Fruit fly (Drosophila melanogaster) whole organism, prepupa: ENCODE data around the gene CG13380.

ENCODE experiments used
- Blimp-1 ChIP-seq: fragments of 200-800 bp; sonication (Bioruptor generic); optimal IDR thresholded peaks from 3 replicates; lab custom pipeline; 2017; ENCODE audit warnings: missing biosample characterization, missing genetic modification characterization, mild to moderate bottlenecking, moderate library complexity, missing genetic modification reagents
- CG10631 ChIP-seq: fragments of 200-800 bp; sonication (Bioruptor generic); optimal IDR thresholded peaks from 2 replicates; lab custom pipeline; 2016; ENCODE audit warnings: missing biosample characterization, missing genetic modification characterization
- CG10669 ChIP-seq: fragments of 200-800 bp; sonication (Bioruptor generic); optimal IDR thresholded peaks from 3 replicates; lab custom pipeline; 2018; ENCODE audit warnings: missing biosample characterization, mild to moderate bottlenecking, missing genetic modification characterization, moderate library complexity
- CG11294 ChIP-seq: fragments of 200-800 bp; sonication (Bioruptor generic); IDR thresholded peaks from 2 replicates; pipeline ENCODE4 v1.3.6; 2022; ENCODE audit warnings: missing biosample characterization, missing genetic modification characterization
- CG11762 ChIP-seq: fragments of 200-800 bp; sonication (Bioruptor generic); optimal IDR thresholded peaks from 3 replicates; lab custom pipeline; 2016; ENCODE audit warnings: missing biosample characterization, missing genetic modification characterization; ENCODE audit not compliant: insufficient read depth
- CG11902 ChIP-seq: fragments of 200-800 bp; sonication (Bioruptor generic); optimal IDR thresholded peaks from 3 replicates; lab custom pipeline; 2016; ENCODE audit warnings: missing biosample characterization, missing genetic modification characterization
- CG15336 ChIP-seq: fragments of 200-800 bp; sonication (Bioruptor generic); IDR thresholded peaks from 2 replicates; pipeline ENCODE4 v1.3.6; 2022; ENCODE audit warnings: missing biosample characterization, missing genetic modification characterization
- CG1621 ChIP-seq: fragments of 200-800 bp; sonication (Bioruptor generic); optimal IDR thresholded peaks from 3 replicates; lab custom pipeline; 2018; ENCODE audit warnings: missing biosample characterization, mild to moderate bottlenecking, missing genetic modification characterization
- CG16779 ChIP-seq: fragments of 200-800 bp; sonication (Bioruptor generic); optimal IDR thresholded peaks from 3 replicates; lab custom pipeline; 2017; ENCODE audit warnings: missing biosample characterization, mild to moderate bottlenecking, missing genetic modification characterization
- CG3032 ChIP-seq: fragments of 200-800 bp; optimal IDR thresholded peaks from 2 replicates; lab custom pipeline; 2019; ENCODE audit warnings: missing biosample characterization, mild to moderate bottlenecking, missing genetic modification characterization, moderate library complexity
- CG31627 ChIP-seq: fragments of 200-800 bp; sonication (Bioruptor generic); optimal IDR thresholded peaks from 3 replicates; lab custom pipeline; 2016; ENCODE audit warnings: missing biosample characterization, missing genetic modification characterization
- CG34406 ChIP-seq: fragments of 200-800 bp; sonication (Bioruptor generic); optimal IDR thresholded peaks from 3 replicates; lab custom pipeline; 2016; ENCODE audit warnings: missing biosample characterization, missing genetic modification characterization
- CG4318 ChIP-seq: fragments of 200-800 bp; sonication (Bioruptor generic); optimal IDR thresholded peaks from 3 replicates; lab custom pipeline; 2017; ENCODE audit warnings: missing biosample characterization, mild to moderate bottlenecking, missing genetic modification characterization
- CG6163 ChIP-seq: fragments of 200-800 bp; sonication (Bioruptor generic); IDR thresholded peaks from 3 replicates; pipeline ENCODE4 v1.3.6; 2022; ENCODE audit warnings: missing biosample characterization, missing genetic modification characterization
- CG6276 ChIP-seq: fragments of 200-800 bp; sonication (Bioruptor generic); optimal IDR thresholded peaks from 2 replicates; lab custom pipeline; 2017; ENCODE audit warnings: missing biosample characterization, mild to moderate bottlenecking, missing genetic modification characterization
- CG6792 ChIP-seq: fragments of 200-800 bp; sonication (Bioruptor generic); optimal IDR thresholded peaks from 3 replicates; lab custom pipeline; 2016; ENCODE audit warnings: missing biosample characterization, missing genetic modification characterization
- CG6808 ChIP-seq: fragments of 200-800 bp; sonication (Bioruptor generic); optimal IDR thresholded peaks from 3 replicates; lab custom pipeline; 2017; ENCODE audit warnings: missing biosample characterization, missing genetic modification characterization, mild to moderate bottlenecking, moderate library complexity, missing genetic modification reagents
- CG6854 ChIP-seq: fragments of 200-800 bp; sonication (Bioruptor generic); optimal IDR thresholded peaks from 2 replicates; lab custom pipeline; 2017; ENCODE audit warnings: missing biosample characterization, mild to moderate bottlenecking, missing genetic modification characterization
- CG7368 ChIP-seq: fragments of 200-800 bp; sonication (Bioruptor generic); optimal IDR thresholded peaks from 3 replicates; lab custom pipeline; 2016; ENCODE audit warnings: missing biosample characterization, missing genetic modification characterization
- CG8119 ChIP-seq: fragments of 200-800 bp; sonication (Bioruptor generic); IDR thresholded peaks from 3 replicates; pipeline ENCODE4 v1.3.6; 2022; ENCODE audit warnings: missing biosample characterization, missing genetic modification characterization
- CG8319 ChIP-seq: fragments of 200-800 bp; sonication (Bioruptor generic); optimal IDR thresholded peaks from 3 replicates; lab custom pipeline; 2016; ENCODE audit warnings: missing biosample characterization, missing genetic modification characterization
- CG9139 ChIP-seq: fragments of 200-800 bp; sonication (Bioruptor generic); optimal IDR thresholded peaks from 3 replicates; lab custom pipeline; 2017; ENCODE audit warnings: missing biosample characterization, mild to moderate bottlenecking, missing genetic modification characterization
- Eip75B ChIP-seq: fragments of 200-800 bp; sonication (Bioruptor generic); optimal IDR thresholded peaks from 3 replicates; lab custom pipeline; 2016; ENCODE audit warnings: missing biosample characterization, missing genetic modification characterization
- Eip93F ChIP-seq: fragments of 200-800 bp; sonication (Bioruptor generic); optimal IDR thresholded peaks from 2 replicates; lab custom pipeline; 2016; ENCODE audit warnings: missing biosample characterization, mild to moderate bottlenecking, missing genetic modification characterization
- Ets21C ChIP-seq: fragments of 200-800 bp; sonication (Bioruptor generic); optimal IDR thresholded peaks from 3 replicates; lab custom pipeline; 2016; ENCODE audit warnings: missing biosample characterization, missing genetic modification characterization
- Ets96B ChIP-seq: fragments of 200-800 bp; optimal IDR thresholded peaks from 2 replicates; lab custom pipeline; 2019; ENCODE audit warnings: missing biosample characterization, mild to moderate bottlenecking, missing genetic modification characterization, moderate library complexity
- Gug ChIP-seq: fragments of 200-800 bp; sonication (Bioruptor generic); IDR thresholded peaks from 2 replicates; pipeline ENCODE4 v1.3.6; 2022; ENCODE audit warnings: missing biosample characterization, missing genetic modification characterization
- Hr38 ChIP-seq: sonication (Bioruptor generic); optimal IDR thresholded peaks from 2 replicates; lab custom pipeline; 2016; ENCODE audit warnings: missing biosample characterization, missing genetic modification characterization
- Hr39 ChIP-seq: fragments of 200-800 bp; sonication (Bioruptor generic); optimal IDR thresholded peaks from 2 replicates; lab custom pipeline; 2016; ENCODE audit warnings: missing biosample characterization, missing genetic modification characterization
- Met ChIP-seq: fragments of 200-800 bp; sonication (Bioruptor generic); optimal IDR thresholded peaks from 3 replicates; lab custom pipeline; 2016; ENCODE audit warnings: missing biosample characterization, missing genetic modification characterization
- OdsH ChIP-seq: fragments of 200-800 bp; sonication (Bioruptor generic); optimal IDR thresholded peaks from 3 replicates; lab custom pipeline; 2016; ENCODE audit warnings: missing biosample characterization, missing genetic modification characterization
- Smox ChIP-seq: fragments of 200-800 bp; sonication (Bioruptor generic); optimal IDR thresholded peaks from 3 replicates; lab custom pipeline; 2016; ENCODE audit warnings: missing biosample characterization, missing genetic modification characterization
- Sox102F ChIP-seq: fragments of 200-800 bp; sonication (Bioruptor generic); optimal IDR thresholded peaks from 2 replicates; lab custom pipeline; 2016; ENCODE audit warnings: missing biosample characterization, mild to moderate bottlenecking, missing genetic modification characterization
- Sox14 ChIP-seq: fragments of 200-800 bp; sonication (Bioruptor generic); optimal IDR thresholded peaks from 3 replicates; lab custom pipeline; 2016; ENCODE audit warnings: missing biosample characterization, missing genetic modification characterization
- Sox15 ChIP-seq: fragments of 200-800 bp; sonication (Bioruptor generic); optimal IDR thresholded peaks from 3 replicates; lab custom pipeline; 2016; ENCODE audit warnings: missing biosample characterization, missing genetic modification characterization
- achi ChIP-seq: fragments of 200-800 bp; sonication (Bioruptor generic); optimal IDR thresholded peaks from 3 replicates; lab custom pipeline; 2016; ENCODE audit warnings: missing biosample characterization, missing genetic modification characterization
- acj6 ChIP-seq: fragments of 200-800 bp; sonication (Bioruptor generic); optimal IDR thresholded peaks from 3 replicates; lab custom pipeline; 2016; ENCODE audit warnings: missing biosample characterization, missing genetic modification characterization
- dac ChIP-seq: fragments of 200-800 bp; sonication (Bioruptor generic); optimal IDR thresholded peaks from 2 replicates; lab custom pipeline; 2017; ENCODE audit warnings: missing biosample characterization, mild to moderate bottlenecking, missing genetic modification characterization
- dsx ChIP-seq: fragments of 200-800 bp; optimal IDR thresholded peaks from 3 replicates; lab custom pipeline; 2019; ENCODE audit warnings: missing biosample characterization, mild to moderate bottlenecking, missing genetic modification characterization, moderate library complexity; ENCODE audit not compliant: poor library complexity, severe bottlenecking
- eg ChIP-seq: fragments of 200-800 bp; sonication (Bioruptor generic); IDR thresholded peaks from 3 replicates; pipeline ENCODE4 v1.3.6; 2022; ENCODE audit warnings: missing biosample characterization, missing genetic modification characterization
- fd85E ChIP-seq: fragments of 200-800 bp; sonication (Bioruptor generic); optimal IDR thresholded peaks from 3 replicates; lab custom pipeline; 2016; ENCODE audit warnings: missing biosample characterization, missing genetic modification characterization
- lz ChIP-seq: fragments of 200-800 bp; sonication (Bioruptor generic); optimal IDR thresholded peaks from 3 replicates; lab custom pipeline; 2016; ENCODE audit warnings: missing biosample characterization, missing genetic modification characterization
- net ChIP-seq: fragments of 200-800 bp; sonication (Bioruptor generic); optimal IDR thresholded peaks from 3 replicates; lab custom pipeline; 2016; ENCODE audit warnings: missing biosample characterization, missing genetic modification characterization
- pdm3 ChIP-seq: fragments of 200-800 bp; sonication (Bioruptor generic); optimal IDR thresholded peaks from 3 replicates; lab custom pipeline; 2016; ENCODE audit warnings: missing biosample characterization, missing genetic modification characterization
- salr ChIP-seq, 2 experiments: fragments of 200-800 bp; sonication (Bioruptor generic); optimal IDR thresholded peaks; 3 replicates each; lab custom pipeline; 2016 to 2018; ENCODE audit warnings: missing biosample characterization in 2 of 2, missing genetic modification characterization in 2 of 2, mild to moderate bottlenecking in 1 of 2
- spab ChIP-seq: fragments of 200-800 bp; sonication (Bioruptor generic); optimal IDR thresholded peaks from 2 replicates; lab custom pipeline; 2017; ENCODE audit warnings: missing biosample characterization, mild to moderate bottlenecking, missing genetic modification characterization, missing genetic modification reagents
- ss ChIP-seq, 2 experiments: fragments of 200-800 bp; sonication (Bioruptor generic); optimal IDR thresholded peaks; 2 replicates in 1 of 2; 3 replicates in 1 of 2; lab custom pipeline; 2017 to 2018; ENCODE audit warnings: mild to moderate bottlenecking in 2 of 2, missing biosample characterization in 2 of 2, missing genetic modification characterization in 2 of 2, moderate library complexity in 1 of 2
- svp ChIP-seq: fragments of 200-800 bp; sonication (Bioruptor generic); peaks from one replicate; lab custom pipeline; 2016; ENCODE audit warnings: missing biosample characterization, missing genetic modification characterization
- topi ChIP-seq: fragments of 200-800 bp; sonication (Bioruptor generic); optimal IDR thresholded peaks from 3 replicates; lab custom pipeline; 2016; ENCODE audit warnings: missing biosample characterization, missing genetic modification characterization
- vri ChIP-seq: fragments of 200-800 bp; sonication (Bioruptor generic); optimal IDR thresholded peaks from 3 replicates; lab custom pipeline; 2016; ENCODE audit warnings: missing biosample characterization, mild to moderate bottlenecking, missing genetic modification characterization

CG13380 gene

DNA sequence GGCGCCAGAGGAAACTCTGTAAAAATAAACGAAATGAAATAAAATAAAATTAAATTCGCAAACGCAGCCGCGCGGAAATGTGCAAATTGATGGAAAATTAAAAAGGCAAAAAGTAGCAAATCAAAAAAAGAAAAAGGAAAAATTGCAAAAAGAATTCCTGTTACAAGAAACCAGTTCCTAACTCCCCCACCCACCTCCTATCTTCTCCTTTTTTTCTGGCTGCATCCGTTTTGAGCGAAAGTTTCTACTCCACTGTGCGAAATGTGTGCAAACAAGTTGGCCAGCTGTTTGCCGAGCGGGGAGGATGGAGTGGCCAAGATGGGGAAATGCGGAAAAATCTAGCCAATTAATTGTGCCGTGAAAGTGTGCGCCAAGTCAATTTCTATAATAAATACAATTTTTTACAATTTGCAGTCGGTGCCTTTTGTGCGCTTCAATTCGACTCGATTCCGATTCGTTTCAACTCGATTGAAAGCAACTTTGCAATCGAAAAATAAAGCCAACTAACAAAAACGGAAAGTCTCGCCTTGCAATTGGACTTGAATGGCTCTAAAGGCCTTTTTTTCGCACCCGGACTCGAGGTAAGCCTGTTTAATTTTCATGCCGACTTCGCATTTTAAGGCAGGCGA is 8.8 kb upstream of the CG13380 start (continued):
- peak; percentile 58; the same call in 2 of the 3 replicates for TF ChIP-seq CG8119 (GFP tag; lab: Robert Waterston, UW)

DNA sequence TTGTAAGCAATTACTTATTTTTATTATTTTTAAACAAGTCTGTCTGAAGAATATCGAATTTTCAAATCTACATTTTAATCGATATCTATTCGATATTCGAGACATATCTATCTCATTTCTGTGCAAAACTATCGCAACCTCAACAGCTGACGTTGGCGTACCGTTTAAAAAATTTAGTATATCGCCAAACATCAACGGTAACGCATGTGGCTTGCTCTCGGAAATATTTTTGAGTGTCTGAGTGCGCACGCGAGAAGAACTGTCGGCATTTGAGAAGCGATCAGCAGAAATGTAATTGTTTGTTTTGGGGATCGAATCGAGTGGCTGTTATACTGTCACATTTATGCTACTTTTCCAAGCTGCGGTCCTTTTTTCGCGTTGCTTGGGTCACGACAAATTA is 8.0 kb upstream of the CG13380 start, which contains the start of gene MYPT-75D:
Gene MYPT-75D, plus strand, starts transcription at position 174 of the 400 bp plus-strand sequence.
- TF ChIP-seq Ets21C (GFP tag; lab: Kevin White, UChicago), result no peak
- no peak for TF ChIP-seq net
- no peak for TF ChIP-seq topi (GFP tag; lab: Kevin White, UChicago)
- no peak for TF ChIP-seq CG16779 (tag; lab: Kevin White, UChicago)
- no peak for TF ChIP-seq OdsH (GFP tag; lab: Kevin White, UChicago)
- TF ChIP-seq CG4318 (GFP tag; lab: Kevin White, UChicago), result no peak
- no peak for TF ChIP-seq eg (GFP tag; lab: Robert Waterston, UW)
- TF ChIP-seq CG7368 (GFP tag; lab: Kevin White, UChicago), result no peak
- TF ChIP-seq CG6276, result no peak
- TF ChIP-seq Sox15 (GFP tag; lab: Kevin White, UChicago), result no peak
- no peak for TF ChIP-seq CG6808 (GFP tag; lab: Kevin White, UChicago)
- no peak for TF ChIP-seq CG6854 (GFP tag; lab: Kevin White, UChicago)
- TF ChIP-seq CG10669 (GFP tag; lab: Kevin White, UChicago), result no peak
- TF ChIP-seq CG8119 (GFP tag; lab: Robert Waterston, UW), result no peak
- TF ChIP-seq Hr38 (GFP tag; lab: Kevin White, UChicago), result no peak
- no peak for TF ChIP-seq Eip93F (GFP tag; lab: Kevin White, UChicago)
- TF ChIP-seq pdm3 (GFP tag; lab: Kevin White, UChicago), result no peak
- no peak for TF ChIP-seq CG3032 (tag; lab: Kevin White, UChicago)
- no peak for TF ChIP-seq Gug (GFP tag; lab: Robert Waterston, UW)
- TF ChIP-seq CG31627 (GFP tag; lab: Kevin White, UChicago), result no peak
- TF ChIP-seq acj6 (GFP tag; lab: Kevin White, UChicago), result no peak
- TF ChIP-seq Ets96B (tag; lab: Kevin White, UChicago), result no peak
- no peak; the same call in 2 of the 3 replicates for TF ChIP-seq CG6163
- no peak for TF ChIP-seq CG11902
- TF ChIP-seq dac (GFP tag; lab: Kevin White, UChicago), result no peak
- peak in 1 of 2 experiments; percentile 14 for TF ChIP-seq ss (GFP tag; optimal IDR thresholded peaks at IDR 0.05; lab: Kevin White, UChicago)
- TF ChIP-seq Hr39 (GFP tag; lab: Kevin White, UChicago), result no peak
- TF ChIP-seq CG34406 (GFP tag; lab: Kevin White, UChicago), result no peak
- no peak for TF ChIP-seq salr (GFP tag; optimal IDR thresholded peaks at IDR 0.05; lab: Kevin White, UChicago)
- no peak for TF ChIP-seq spab (GFP tag; lab: Kevin White, UChicago)
- TF ChIP-seq CG1621 (tag; lab: Kevin White, UChicago), result no peak
- no peak for TF ChIP-seq CG8319 (GFP tag; lab: Kevin White, UChicago)
- TF ChIP-seq svp (GFP tag; lab: Kevin White, UChicago), result no peak
- TF ChIP-seq Sox102F, result peak; percentile 6
- TF ChIP-seq dsx (GFP tag; lab: Kevin White, UChicago), result peak; percentile 29
- TF ChIP-seq CG15336 (GFP tag; lab: Robert Waterston, UW), result no peak
- TF ChIP-seq Eip75B (GFP tag; lab: Kevin White, UChicago), result no peak
- TF ChIP-seq achi (GFP tag; lab: Kevin White, UChicago), result no peak
- TF ChIP-seq lz (GFP tag; lab: Kevin White, UChicago), result no peak
- peak; percentile 54 for TF ChIP-seq Sox14 (GFP tag; lab: Kevin White, UChicago)
- peak; percentile 31 for TF ChIP-seq vri
- peak; percentile 0 for TF ChIP-seq CG6792 (GFP tag; lab: Kevin White, UChicago)
- TF ChIP-seq Met (GFP tag; lab: Kevin White, UChicago), result no peak
- TF ChIP-seq Blimp-1 (GFP tag; lab: Kevin White, UChicago), result no peak
- TF ChIP-seq CG11762 (GFP tag; lab: Kevin White, UChicago), result no peak
- no peak for TF ChIP-seq CG9139
- no peak for TF ChIP-seq Smox (GFP tag; lab: Kevin White, UChicago)
- no peak for TF ChIP-seq fd85E (GFP tag; lab: Kevin White, UChicago)
- TF ChIP-seq CG11294 (GFP tag; lab: Robert Waterston, UW), result no peak
- TF ChIP-seq CG10631 (GFP tag; lab: Kevin White, UChicago), result no peak
